Fruit fly (Drosophila melanogaster) whole organism: ENCODE results near the gene shd.

ENCODE experiments used
- CG8478 ChIP-seq: fragments of >200 bp; optimal IDR thresholded peaks from 2 replicates; lab custom pipeline; 2018; ENCODE audit warnings: inconsistent platforms
- Dll ChIP-seq: fragments of >200 bp; optimal IDR thresholded peaks from 2 replicates; lab custom pipeline; 2017
- EcR ChIP-seq, 2 experiments: fragments of >200 bp; optimal IDR thresholded peaks; 2 replicates each; lab custom pipeline; 2017; ENCODE audit warnings: missing biosample characterization in 2 of 2, missing genetic modification characterization in 2 of 2, missing genetic modification reagents in 2 of 2
- pan ChIP-seq: fragments of >200 bp; optimal IDR thresholded peaks from 2 replicates; lab custom pipeline; 2017
- psq ChIP-seq: fragments of >200 bp; optimal IDR thresholded peaks from 2 replicates; lab custom pipeline; 2017

- no peak for TF ChIP-seq pan (lab: Kevin White, UChicago)
- no peak for TF ChIP-seq Dll (lab: Kevin White, UChicago)
- no peak for TF ChIP-seq CG8478 (lab: Kevin White, UChicago)
- TF ChIP-seq psq (lab: Kevin White, UChicago): no peak
- no peak for TF ChIP-seq EcR (GFP tag; optimal IDR thresholded peaks at IDR 0.05; lab: Kevin White, UChicago)
Observed at dm6 chr3L:14621464-14621863, 7.2 kb downstream of the shd start.
